Fruit fly (Drosophila melanogaster): ENCODE data around the gene CG9356.
A peak's percentile ranks its signal among the peaks of the same experiment; 100 is the strongest.

Gene CG9356

dm6 chr3R:9378644-9379411, 25.2 kb downstream of the CG9356 start (continued):
- TF ChIP-seq CG34422 (GFP tag; IDR thresholded peaks at IDR 0.05) (no peak), CG2712 (tag; optimal IDR thresholded peaks at IDR 0.05) (peak; percentile 92), Mad (GFP tag; optimal IDR thresholded peaks at IDR 0.05) (no peak), PHDP (tag; optimal IDR thresholded peaks at IDR 0.05) (peak; percentile 16), CG8089 (GFP tag; optimal IDR thresholded peaks at IDR 0.05) (no peak), CG11504 (tag; optimal IDR thresholded peaks at IDR 0.05) (peak; percentile 57), nerfin-2 (GFP tag; IDR thresholded peaks at IDR 0.05; ENCODE audit: partially characterized antibody) (no peak), Hmx (GFP tag; optimal IDR thresholded peaks at IDR 0.05) (no peak), CG32767 (GFP tag; IDR thresholded peaks at IDR 0.05) (no peak), disco-r (GFP tag; optimal IDR thresholded peaks at IDR 0.05) (no peak), hb (GFP tag; IDR thresholded peaks at IDR 0.05; ENCODE audit: partially characterized antibody) (no peak), CG10979 (tag; optimal IDR thresholded peaks at IDR 0.05) (peak; percentile 87), D19B (GFP tag; optimal IDR thresholded peaks at IDR 0.05) (no peak), sisA (GFP tag; IDR thresholded peaks at IDR 0.05) (peak; percentile 36), Sox100B (GFP tag; optimal IDR thresholded peaks at IDR 0.05) (peak; percentile 70), ara (GFP tag; IDR thresholded peaks at IDR 0.05) (peak; percentile 56; the same call in 1 of the 2 replicates), CG12104 (GFP tag; optimal IDR thresholded peaks at IDR 0.05) (peak; percentile 27), Dip3 (GFP tag; optimal IDR thresholded peaks at IDR 0.05) (no peak), chif (GFP tag; optimal IDR thresholded peaks at IDR 0.05) (no peak), pan (optimal IDR thresholded peaks at IDR 0.05) (no peak), pan (GFP tag; optimal IDR thresholded peaks at IDR 0.05 in 1 of 2, IDR thresholded peaks at IDR 0.05 in 1 of 2) (peak in 1 of 2 experiments; percentile 20), CG13624 (GFP tag; optimal IDR thresholded peaks at IDR 0.05) (peak; percentile 7), phol (tag; optimal IDR thresholded peaks at IDR 0.05) (peak; percentile 76), CG13775 (GFP tag; optimal IDR thresholded peaks at IDR 0.05) (peak; percentile 74), tgo (GFP tag; IDR thresholded peaks at IDR 0.05) (no peak), klu (GFP tag; IDR thresholded peaks at IDR 0.05) (no peak), crp (GFP tag; optimal IDR thresholded peaks at IDR 0.05) (no peak), vfl (GFP tag; optimal IDR thresholded peaks at IDR 0.05) (no peak), mirr (GFP tag; optimal IDR thresholded peaks at IDR 0.05) (no peak), CG12942 (GFP tag; optimal IDR thresholded peaks at IDR 0.05) (no peak), ATbp (GFP tag; optimal IDR thresholded peaks at IDR 0.05) (peak; percentile 46), pum (GFP tag; optimal IDR thresholded peaks at IDR 0.05) (peak; percentile 26), jigr1 (GFP tag; IDR thresholded peaks at IDR 0.05) (no peak), CG10565 (GFP tag; optimal IDR thresholded peaks at IDR 0.05) (no peak), vnd (GFP tag; IDR thresholded peaks at IDR 0.05; ENCODE audit: partially characterized antibody) (0 out of 3 replicates have a peak, but pooled peaks have one; percentile 24), tap (tag; optimal IDR thresholded peaks at IDR 0.05) (peak; percentile 8), ewg (GFP tag; optimal IDR thresholded peaks at IDR 0.05) (peak; percentile 40), CG30020 (tag; optimal IDR thresholded peaks at IDR 0.05) (peak; percentile 27), CG8281 (tag; optimal IDR thresholded peaks at IDR 0.05) (no peak), CG3726 (GFP tag; IDR thresholded peaks at IDR 0.05) (no peak), p53 (GFP tag; optimal IDR thresholded peaks at IDR 0.05) (no peak), CG12155 (GFP tag; optimal IDR thresholded peaks at IDR 0.05) (peak; percentile 22), insv (GFP tag; optimal IDR thresholded peaks at IDR 0.05) (no peak), Oaz (GFP tag; IDR thresholded peaks at IDR 0.05) (no peak), cg (GFP tag; optimal IDR thresholded peaks at IDR 0.05) (no peak), schlank (tag; optimal IDR thresholded peaks at IDR 0.05) (no peak), Vsx1 (GFP tag; optimal IDR thresholded peaks at IDR 0.05) (peak; percentile 46), CG31388 (GFP tag; optimal IDR thresholded peaks at IDR 0.05) (no peak), CG15479 (GFP tag; optimal IDR thresholded peaks at IDR 0.05) (peak; percentile 75)

Data from whole organism, embryonic.